Worm (Caenorhabditis elegans) whole organism, young adult: ENCODE data around the gene B0361.9.
A peak's percentile ranks its signal among the peaks of the same experiment; 100 is the strongest.

Experiments
- B0336.3 ChIP-seq: fragments of 200-800 bp; sonication (Bioruptor generic); IDR thresholded peaks from 2 replicates; pipeline ENCODE4 v1.3.6; 2022; ENCODE audit warnings: missing genetic modification characterization, missing compliant biosample characterization
- C17E4.6 ChIP-seq: fragments of 200-800 bp; sonication (Bioruptor generic); IDR thresholded peaks from 2 replicates; pipeline ENCODE4 v1.3.6; 2022; ENCODE audit warnings: missing genetic modification reagents, missing genetic modification characterization, missing compliant biosample characterization
- F39B2.1 ChIP-seq: fragments of 200-800 bp; sonication (Bioruptor generic); IDR thresholded peaks from 2 replicates; pipeline ENCODE4 v1.3.6; 2022; ENCODE audit warnings: missing genetic modification reagents, missing genetic modification characterization, missing compliant biosample characterization
- F55B11.4 ChIP-seq: sonication (generic microtip); optimal IDR thresholded peaks from 2 replicates; lab custom pipeline; 2016; ENCODE audit warnings: missing compliant biosample characterization, missing genetic modification characterization, borderline replicate concordance; ENCODE audit not compliant: insufficient read depth
- F57A8.1 ChIP-seq: fragments of 200-800 bp; sonication (Bioruptor generic); optimal IDR thresholded peaks from 2 replicates; lab custom pipeline; 2018; ENCODE audit warnings: mild to moderate bottlenecking, missing genetic modification characterization, moderate library complexity, missing compliant biosample characterization
- K12H6.12 ChIP-seq: fragments of 200-800 bp; sonication (Bioruptor generic); optimal IDR thresholded peaks from 2 replicates; lab custom pipeline; 2018; ENCODE audit warnings: mild to moderate bottlenecking, missing genetic modification characterization, missing compliant biosample characterization
- T07F8.4 ChIP-seq: sonication (generic microtip); optimal IDR thresholded peaks from 2 replicates; lab custom pipeline; 2016; ENCODE audit warnings: mild to moderate bottlenecking, missing genetic modification characterization, moderate library complexity, missing compliant biosample characterization
- Y56A3A.18 ChIP-seq: fragments of 200-800 bp; sonication (Bioruptor generic); IDR thresholded peaks from 2 replicates; pipeline ENCODE4 v1.3.6; 2022; ENCODE audit warnings: missing genetic modification reagents, missing genetic modification characterization, missing compliant biosample characterization
- Y79H2A.3 ChIP-seq: fragments of 200-800 bp; sonication (Bioruptor generic); conservative IDR thresholded peaks from 2 replicates; pipeline ENCODE4 v1.3.6; 2022; ENCODE audit warnings: missing genetic modification reagents, missing genetic modification characterization, missing compliant biosample characterization
- Y95B8A.8 ChIP-seq: fragments of 200-800 bp; sonication (Bioruptor generic); IDR thresholded peaks from 2 replicates; pipeline ENCODE4 v1.3.6; 2022; ENCODE audit warnings: missing genetic modification reagents, missing genetic modification characterization, missing compliant biosample characterization
- akir-1 ChIP-seq: fragments of 200-800 bp; sonication (Bioruptor generic); optimal IDR thresholded peaks from 2 replicates; lab custom pipeline; 2018; ENCODE audit warnings: mild to moderate bottlenecking, missing genetic modification characterization, moderate library complexity, missing compliant biosample characterization
- ama-1 ChIP-seq, 3 experiments: fragments of 150-350 bp in 1 of 3; sonication (generic microtip) in 2 of 3; optimal IDR thresholded peaks; 2 replicates each; lab custom pipeline; 2014 to 2018; ENCODE audit warnings: missing biosample characterization in 2 of 3, missing genetic modification characterization in 2 of 3, missing genetic modification reagents in 2 of 3
- aptf-3 ChIP-seq: fragments of 200-800 bp; sonication (Bioruptor generic); IDR thresholded peaks from 2 replicates; pipeline ENCODE4 v1.3.6; 2022; ENCODE audit warnings: missing genetic modification characterization, missing compliant biosample characterization
- athp-1 ChIP-seq: sonication (generic microtip); optimal IDR thresholded peaks from 2 replicates; lab custom pipeline; 2017; ENCODE audit warnings: mild to moderate bottlenecking, missing genetic modification characterization, missing compliant biosample characterization
- attf-5 ChIP-seq: fragments of 200-800 bp; sonication (Bioruptor generic); optimal IDR thresholded peaks from 2 replicates; lab custom pipeline; 2018; ENCODE audit warnings: mild to moderate bottlenecking, missing genetic modification characterization, missing compliant biosample characterization
- bed-1 ChIP-seq: fragments of 200-800 bp; sonication (Bioruptor generic); IDR thresholded peaks from 2 replicates; pipeline ENCODE4 v1.3.6; 2022; ENCODE audit warnings: missing genetic modification reagents, missing genetic modification characterization, missing compliant biosample characterization
- cebp-2 ChIP-seq: fragments of 200-800 bp; sonication (Bioruptor generic); IDR thresholded peaks from 2 replicates; pipeline ENCODE4 v1.3.6; 2022; ENCODE audit warnings: missing genetic modification characterization, missing compliant biosample characterization
- ceh-58 ChIP-seq: fragments of 200-800 bp; sonication (Bioruptor generic); IDR thresholded peaks from 2 replicates; pipeline ENCODE4 v1.3.6; 2022; ENCODE audit warnings: missing genetic modification characterization, missing compliant biosample characterization
- die-1 ChIP-seq: sonication (generic microtip); optimal IDR thresholded peaks from 2 replicates; lab custom pipeline; 2016; ENCODE audit warnings: missing genotype, mild to moderate bottlenecking, missing genetic modification characterization, missing compliant biosample characterization
- dox-1 ChIP-seq: fragments of 200-800 bp; sonication (Bioruptor generic); IDR thresholded peaks from 2 replicates; pipeline ENCODE4 v1.3.6; 2022; ENCODE audit warnings: missing genetic modification reagents, missing genetic modification characterization, missing compliant biosample characterization
- fkh-3 ChIP-seq: sonication (generic microtip); optimal IDR thresholded peaks from 2 replicates; lab custom pipeline; 2016; ENCODE audit warnings: mild to moderate bottlenecking, missing genetic modification characterization, missing compliant biosample characterization
- him-1 ChIP-seq: sonication (generic microtip); optimal IDR thresholded peaks from 2 replicates; lab custom pipeline; 2016; ENCODE audit warnings: missing genotype, missing genetic modification reagents, missing genetic modification characterization, missing compliant biosample characterization
- hlh-26 ChIP-seq: fragments of 200-800 bp; sonication (Bioruptor generic); conservative IDR thresholded peaks from 2 replicates; pipeline ENCODE4 v1.3.6; 2022; ENCODE audit warnings: missing genetic modification reagents, missing genetic modification characterization, missing compliant biosample characterization
- hmg-1.2 ChIP-seq: fragments of 200-800 bp; sonication (Bioruptor generic); IDR thresholded peaks from 2 replicates; pipeline ENCODE4 v1.3.6; 2022; ENCODE audit warnings: missing genetic modification reagents, missing genetic modification characterization, missing compliant biosample characterization
- let-526 ChIP-seq: fragments of 200-800 bp; sonication (Bioruptor generic); IDR thresholded peaks from 2 replicates; pipeline ENCODE4 v1.3.6; 2022; ENCODE audit warnings: missing genetic modification reagents, missing genetic modification characterization, missing compliant biosample characterization
- let-607 ChIP-seq, 2 experiments: fragments of 200-800 bp in 1 of 2; sonication (Bioruptor generic) in 1 of 2; sonication (generic microtip) in 1 of 2; optimal IDR thresholded peaks; 2 replicates each; lab custom pipeline; 2016 to 2018; ENCODE audit warnings: mild to moderate bottlenecking in 2 of 2, missing compliant biosample characterization in 2 of 2, missing genetic modification characterization in 2 of 2, moderate library complexity in 2 of 2, missing genotype in 1 of 2
- lin-40 ChIP-seq: sonication (generic microtip); optimal IDR thresholded peaks from 2 replicates; lab custom pipeline; 2016; ENCODE audit warnings: missing genetic modification characterization, mild to moderate bottlenecking, missing compliant biosample characterization, missing genotype, missing genetic modification reagents
- lin-54 ChIP-seq: fragments of 200-800 bp; sonication (Bioruptor generic); optimal IDR thresholded peaks from 2 replicates; lab custom pipeline; 2018; ENCODE audit warnings: mild to moderate bottlenecking, missing genetic modification characterization, missing compliant biosample characterization
- madf-3 ChIP-seq: fragments of 200-800 bp; sonication (Bioruptor generic); IDR thresholded peaks from 2 replicates; pipeline ENCODE4 v1.3.6; 2022; ENCODE audit warnings: missing genetic modification reagents, missing genetic modification characterization, missing compliant biosample characterization
- madf-8 ChIP-seq: fragments of 200-800 bp; sonication (Bioruptor generic); conservative IDR thresholded peaks from 2 replicates; pipeline ENCODE4 v1.3.6; 2022; ENCODE audit warnings: missing genetic modification reagents, missing genetic modification characterization, missing compliant biosample characterization
- nfya-1 ChIP-seq: sonication (generic microtip); optimal IDR thresholded peaks from 2 replicates; lab custom pipeline; 2017; ENCODE audit warnings: antibody characterized with exemption, missing compliant biosample characterization, missing genetic modification characterization, borderline replicate concordance; ENCODE audit not compliant: insufficient read depth
- nhr-27 ChIP-seq: fragments of 200-800 bp; sonication (Bioruptor generic); optimal IDR thresholded peaks from 2 replicates; lab custom pipeline; 2018; ENCODE audit warnings: mild to moderate bottlenecking, missing genetic modification characterization, moderate library complexity, missing compliant biosample characterization
- pbrm-1 ChIP-seq: fragments of 200-800 bp; sonication (Bioruptor generic); IDR thresholded peaks from 2 replicates; pipeline ENCODE4 v1.3.6; 2022; ENCODE audit warnings: missing genetic modification reagents, missing genetic modification characterization, missing compliant biosample characterization
- pha-4 ChIP-seq: fragments of 150-350 bp; sonication (generic microtip); optimal IDR thresholded peaks from 2 replicates; lab custom pipeline; 2014; ENCODE audit warnings: missing biosample characterization, missing genetic modification reagents, missing genetic modification characterization
- repo-1 ChIP-seq: sonication (generic microtip); optimal IDR thresholded peaks from 2 replicates; lab custom pipeline; 2017; ENCODE audit warnings: mild to moderate bottlenecking, missing genetic modification characterization, missing compliant biosample characterization
- rpc-1 ChIP-seq, 2 experiments: fragments of 150-350 bp in 1 of 2; sonication (generic microtip) in 1 of 2; optimal IDR thresholded peaks; 2 replicates each; lab custom pipeline; 2014 to 2018; ENCODE audit warnings: missing biosample characterization in 1 of 2, missing genetic modification characterization in 1 of 2, missing genetic modification reagents in 1 of 2, missing genotype in 1 of 2
- sdz-38 ChIP-seq: sonication (generic microtip); optimal IDR thresholded peaks from 2 replicates; lab custom pipeline; 2016; ENCODE audit warnings: missing genotype, missing genetic modification characterization, missing compliant biosample characterization
- snpc-1.1 ChIP-seq: sonication (generic microtip); optimal IDR thresholded peaks from 2 replicates; lab custom pipeline; 2017; ENCODE audit warnings: missing genetic modification characterization, mild to moderate bottlenecking, missing compliant biosample characterization, antibody characterized with exemption, moderate library complexity, missing genotype, missing genetic modification reagents; ENCODE audit not compliant: insufficient read depth
- snpc-1.3 ChIP-seq: sonication (generic microtip); optimal IDR thresholded peaks from 2 replicates; lab custom pipeline; 2017; ENCODE audit warnings: missing genetic modification characterization, mild to moderate bottlenecking, missing compliant biosample characterization, antibody characterized with exemption, moderate library complexity, missing genotype, missing genetic modification reagents; ENCODE audit not compliant: insufficient read depth
- zfh-2 ChIP-seq: fragments of 200-800 bp; sonication (Bioruptor generic); conservative IDR thresholded peaks from 2 replicates; pipeline ENCODE4 v1.3.6; 2022; ENCODE audit warnings: missing genetic modification reagents, missing genetic modification characterization, missing compliant biosample characterization
- zim-3 ChIP-seq: sonication (generic microtip); optimal IDR thresholded peaks from 2 replicates; lab custom pipeline; 2017; ENCODE audit warnings: mild to moderate bottlenecking, missing genetic modification characterization, moderate library complexity, missing compliant biosample characterization
- ztf-18 ChIP-seq: sonication (generic microtip); optimal IDR thresholded peaks from 2 replicates; lab custom pipeline; 2016; ENCODE audit warnings: missing genotype, mild to moderate bottlenecking, missing genetic modification characterization, missing compliant biosample characterization
- ztf-22 ChIP-seq: fragments of 200-800 bp; sonication (Bioruptor generic); optimal IDR thresholded peaks from 2 replicates; lab custom pipeline; 2018; ENCODE audit warnings: mild to moderate bottlenecking, missing genetic modification characterization, moderate library complexity, missing compliant biosample characterization
- ztf-26 ChIP-seq: sonication (generic microtip); optimal IDR thresholded peaks from 2 replicates; lab custom pipeline; 2017; ENCODE audit warnings: missing genetic modification characterization, missing compliant biosample characterization
- ztf-28 ChIP-seq: fragments of 200-800 bp; sonication (Bioruptor generic); IDR thresholded peaks from 2 replicates; pipeline ENCODE4 v1.3.6; 2022; ENCODE audit warnings: missing genetic modification reagents, missing genetic modification characterization, missing compliant biosample characterization
- ztf-6 ChIP-seq: fragments of 200-800 bp; sonication (Bioruptor generic); IDR thresholded peaks from 2 replicates; pipeline ENCODE4 v1.3.6; 2022; ENCODE audit warnings: missing genetic modification reagents, missing genetic modification characterization, missing compliant biosample characterization

Gene B0361.9

ce11 chrIII:7339138-7339537, 39.7 kb upstream of the B0361.9 start (continued):
- TF ChIP-seq rpc-1 (optimal IDR thresholded peaks at IDR 0.05; lab: Kevin White, UChicago) (no peak), rpc-1 (tag; optimal IDR thresholded peaks at IDR 0.05; lab: Kevin White, UChicago) (no peak), lin-40 (no peak)
- TF ChIP-seq, all 124 proteins: peak for 2

ce11 chrIII:7338693-7339092, 39.3 kb upstream of the B0361.9 start, which contains the start of gene kap-1:
Gene kap-1 (plus strand): TSS chrIII:7338835.
- no peak for TF ChIP-seq attf-5 (GFP tag; lab: Kevin White, UChicago)
- TF ChIP-seq nhr-27 (tag; lab: Kevin White, UChicago) = no peak
- TF ChIP-seq pha-4 = no peak
- TF ChIP-seq ztf-28 = no peak
- TF ChIP-seq Y56A3A.18 (GFP tag; lab: Robert Waterston, UW) = peak; percentile 89; the same call in 1 of the 2 replicates
- TF ChIP-seq F55B11.4 (tag; lab: Kevin White, UChicago) = no peak
- no peak for TF ChIP-seq sdz-38 (tag; lab: Kevin White, UChicago)
- peak; percentile 2; the same call in 1 of the 2 replicates for TF ChIP-seq cebp-2 (GFP tag; lab: Robert Waterston, UW)
- TF ChIP-seq athp-1 (tag; lab: Kevin White, UChicago) = peak; percentile 62
- no peak for TF ChIP-seq bed-1 (GFP tag; lab: Robert Waterston, UW)
- no peak for TF ChIP-seq die-1
- TF ChIP-seq ama-1 (optimal IDR thresholded peaks at IDR 0.05; lab: Kevin White, UChicago) = peak; percentile 78
- peak in 1 of 2 experiments; percentile 78 for TF ChIP-seq ama-1 (GFP tag; optimal IDR thresholded peaks at IDR 0.05; lab: Kevin White, UChicago)
- no peak for TF ChIP-seq zfh-2 (GFP tag; lab: Robert Waterston, UW)
- TF ChIP-seq ztf-18 (tag; lab: Kevin White, UChicago) = no peak
- TF ChIP-seq ztf-26 = no peak
- TF ChIP-seq snpc-1.3 (tag; lab: Kevin White, UChicago) = peak; percentile 7
- no peak for TF ChIP-seq akir-1 (GFP tag; lab: Kevin White, UChicago)
- TF ChIP-seq C17E4.6 (GFP tag; lab: Robert Waterston, UW) = no peak
- 0 out of 2 replicates have a peak, but pooled peaks have one; percentile 25 for TF ChIP-seq dox-1 (GFP tag; lab: Robert Waterston, UW)
- peak; percentile 73 for TF ChIP-seq repo-1 (tag; lab: Kevin White, UChicago)
- peak; percentile 25 for TF ChIP-seq ztf-22 (GFP tag; lab: Kevin White, UChicago)
- TF ChIP-seq F57A8.1 (GFP tag; lab: Kevin White, UChicago) = no peak
- TF ChIP-seq zim-3 (tag; lab: Kevin White, UChicago) = no peak
- TF ChIP-seq F39B2.1 (GFP tag; lab: Robert Waterston, UW) = no peak
- TF ChIP-seq madf-8 (GFP tag; lab: Robert Waterston, UW) = no peak; the same call in 1 of the 2 replicates
- no peak for TF ChIP-seq aptf-3 (GFP tag; lab: Robert Waterston, UW)
- peak; percentile 52 for TF ChIP-seq hmg-1.2
- 0 out of 2 replicates have a peak, but pooled peaks have one; percentile 32 for TF ChIP-seq hlh-26 (GFP tag; lab: Robert Waterston, UW)
- peak; percentile 79; the same call in 1 of the 2 replicates for TF ChIP-seq let-526
- TF ChIP-seq him-1 (tag; lab: Kevin White, UChicago) = peak; percentile 54
- TF ChIP-seq ztf-6 (GFP tag; lab: Robert Waterston, UW) = no peak
- no peak for TF ChIP-seq ceh-58 (GFP tag; lab: Robert Waterston, UW)
- TF ChIP-seq Y79H2A.3 (GFP tag; lab: Robert Waterston, UW) = no peak
- no peak for TF ChIP-seq K12H6.12 (tag; lab: Kevin White, UChicago)
- no peak for TF ChIP-seq nfya-1
- no peak for TF ChIP-seq T07F8.4
- no peak for TF ChIP-seq snpc-1.1 (tag; lab: Kevin White, UChicago)
- no peak for TF ChIP-seq pbrm-1 (GFP tag; lab: Robert Waterston, UW)
- TF ChIP-seq fkh-3 (tag; lab: Kevin White, UChicago) = peak; percentile 80
- TF ChIP-seq let-607 (tag; optimal IDR thresholded peaks at IDR 0.05; lab: Kevin White, UChicago) = peak in 1 of 2 experiments; percentile 4
- peak; percentile 29 for TF ChIP-seq lin-54 (GFP tag; lab: Kevin White, UChicago)
- TF ChIP-seq Y95B8A.8 (GFP tag; lab: Robert Waterston, UW) = no peak
- no peak for TF ChIP-seq madf-3
- peak; percentile 86 for TF ChIP-seq B0336.3 (GFP tag; lab: Robert Waterston, UW)
